Fruit fly (Drosophila melanogaster): Measurements from ENCODE around the gene Tgi.
A peak's percentile ranks its signal among the peaks of the same experiment; 100 is the strongest.

The Tgi gene

DNA sequence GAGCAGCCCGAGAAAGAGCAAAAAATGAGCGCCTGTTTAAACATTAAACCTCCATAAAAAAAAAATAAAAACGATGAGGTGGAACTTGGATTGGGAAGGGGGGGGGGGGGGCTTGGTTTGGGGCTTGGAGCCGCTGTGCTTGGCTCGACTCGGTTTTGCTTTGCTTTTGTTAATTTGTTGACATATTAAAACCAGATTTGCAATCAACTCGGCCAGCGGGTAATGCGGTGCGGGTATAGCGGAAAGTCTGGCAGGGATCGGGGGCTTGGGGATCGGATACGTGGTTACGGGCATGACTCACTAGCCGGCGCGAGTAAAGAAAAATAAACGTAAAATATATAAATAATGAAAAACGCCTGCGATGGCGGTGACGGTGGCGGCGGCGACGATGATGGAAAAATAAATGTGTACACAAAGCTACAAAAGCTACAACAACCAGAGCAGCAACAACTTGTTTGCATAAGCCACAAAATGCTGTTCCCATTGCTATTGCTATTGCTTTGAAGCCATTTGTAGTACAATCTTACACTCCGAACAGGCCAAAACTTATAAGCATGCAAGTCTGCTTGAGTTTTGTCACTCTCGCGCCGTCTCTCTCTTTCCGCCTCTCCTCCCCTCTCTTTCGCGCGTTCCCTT, 11.2 kb downstream of the Tgi start (continued):
- TF ChIP-seq CG13624 (GFP tag; optimal IDR thresholded peaks at IDR 0.05) (no peak), kay (GFP tag; optimal IDR thresholded peaks at IDR 0.05) (peak; percentile 30), chm (GFP tag; IDR thresholded peaks at IDR 0.05) (no peak), gce (GFP tag; IDR thresholded peaks at IDR 0.05) (0 out of 3 replicates have a peak, but pooled peaks have one; percentile 22), HHEX (GFP tag; optimal IDR thresholded peaks at IDR 0.05) (peak; percentile 20), Awh (GFP tag; IDR thresholded peaks at IDR 0.05) (0 out of 2 replicates have a peak, but pooled peaks have one; percentile 6), Trl (optimal IDR thresholded peaks at IDR 0.05) (peak in 1 of 2 experiments; percentile 23), Trl (GFP tag; optimal IDR thresholded peaks at IDR 0.05) (no peak), tna (GFP tag; IDR thresholded peaks at IDR 0.05; ENCODE audit: partially characterized antibody) (no peak), Dbx (GFP tag; IDR thresholded peaks at IDR 0.05) (no peak), chinmo (GFP tag; IDR thresholded peaks at IDR 0.05; ENCODE audit: partially characterized antibody) (0 out of 4 replicates have a peak, but pooled peaks have one; percentile 74), mirr (GFP tag; optimal IDR thresholded peaks at IDR 0.05) (peak; percentile 14), Dad (GFP tag; optimal IDR thresholded peaks at IDR 0.05) (no peak), NfI (GFP tag; optimal IDR thresholded peaks at IDR 0.05) (no peak), sens (GFP tag) (peak; percentile 64), CG16815 (GFP tag; optimal IDR thresholded peaks at IDR 0.05) (no peak), so (GFP tag; IDR thresholded peaks at IDR 0.05) (0 out of 3 replicates have a peak, but pooled peaks have one; percentile 26), dmrt99B (tag; optimal IDR thresholded peaks at IDR 0.05) (peak; percentile 29), CG8290 (GFP tag; optimal IDR thresholded peaks at IDR 0.05) (no peak), CG8290 (tag; optimal IDR thresholded peaks at IDR 0.05) (no peak), ase (GFP tag; IDR thresholded peaks at IDR 0.05) (0 out of 3 replicates have a peak, but pooled peaks have one; percentile 9), CG5953 (GFP tag; IDR thresholded peaks at IDR 0.05) (0 out of 2 replicates have a peak, but pooled peaks have one; percentile 20), CG10431 (GFP tag; optimal IDR thresholded peaks at IDR 0.05) (peak; percentile 13), CG4360 (GFP tag; IDR thresholded peaks at IDR 0.05) (peak; percentile 47; the same call in 1 of the 2 replicates), CG10543 (GFP tag; optimal IDR thresholded peaks at IDR 0.05) (peak; percentile 20)

DNA sequence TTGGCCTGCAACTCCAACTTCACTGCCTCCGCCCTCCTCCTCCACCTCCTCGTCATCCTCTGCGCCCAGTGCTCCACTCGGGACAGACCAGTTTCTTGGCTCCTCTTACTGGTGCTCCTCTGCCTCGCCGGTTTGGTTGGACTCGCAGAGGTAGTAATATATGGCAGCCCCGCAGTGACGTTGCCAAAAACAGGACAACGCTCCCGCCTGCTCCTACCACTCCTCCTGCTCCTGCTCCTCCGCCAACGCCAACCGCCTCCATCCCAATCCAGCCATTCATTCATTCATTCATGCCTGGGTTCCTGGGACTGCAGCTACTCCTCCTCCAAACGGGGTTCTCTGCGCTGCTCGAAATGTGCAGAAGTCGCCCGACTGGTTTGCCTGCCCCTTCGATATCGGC, 12.9 kb downstream of the Tgi start:
- TF ChIP-seq CG1832 (GFP tag; optimal IDR thresholded peaks at IDR 0.05) = no peak
- TF ChIP-seq sens (GFP tag) = peak; percentile 22
- no peak for TF ChIP-seq Optix (GFP tag; IDR thresholded peaks at IDR 0.05)

DNA sequence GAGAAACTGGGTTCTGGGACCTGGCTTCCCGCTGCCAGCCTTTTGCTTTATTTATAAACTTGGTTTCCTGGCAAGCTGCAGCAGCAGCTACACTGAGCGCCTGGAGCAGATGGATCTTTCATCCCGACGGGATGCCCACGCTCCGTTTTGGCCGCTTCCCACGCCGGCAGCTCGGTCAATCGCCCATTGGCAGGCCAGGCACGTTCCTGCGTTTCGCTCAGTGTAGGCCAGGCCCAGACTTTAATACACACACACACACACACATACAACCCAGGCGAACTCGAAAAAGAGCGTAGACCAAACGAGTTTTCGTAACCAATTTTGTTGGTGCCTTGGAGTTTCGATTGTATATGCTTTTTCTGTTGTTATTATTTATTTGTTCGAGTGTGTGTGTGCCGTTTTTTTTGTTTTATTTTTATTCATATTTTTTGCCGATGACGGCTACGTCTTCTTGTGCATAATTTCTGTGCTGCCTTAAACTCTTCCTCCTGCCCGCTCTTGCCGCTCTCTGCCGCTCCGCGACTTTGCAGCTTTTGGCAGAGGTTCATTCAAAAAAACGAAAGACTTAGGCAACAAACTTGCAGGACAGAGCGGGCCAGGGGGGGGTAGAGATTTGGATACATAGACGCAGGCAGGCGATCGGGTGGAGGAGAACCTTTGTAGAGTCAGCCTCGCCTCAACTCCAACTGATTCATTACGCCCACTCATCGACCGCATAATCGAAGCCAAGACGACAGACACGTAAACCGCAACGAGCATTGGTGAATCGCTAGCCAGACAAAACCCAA, 13.5 kb downstream of the Tgi start:
- peak; percentile 5 for TF ChIP-seq kni (GFP tag; optimal IDR thresholded peaks at IDR 0.05)
- TF ChIP-seq prd (optimal IDR thresholded peaks at IDR 0.05) = no peak
- TF ChIP-seq prd (GFP tag; IDR thresholded peaks at IDR 0.05) = no peak
- peak; percentile 66 for TF ChIP-seq Med (GFP tag)
- TF ChIP-seq CG5953 (GFP tag; IDR thresholded peaks at IDR 0.05) = no peak
- TF ChIP-seq row (GFP tag; IDR thresholded peaks at IDR 0.05) = 0 out of 3 replicates have a peak, but pooled peaks have one; percentile 7
- no peak for TF ChIP-seq Dfd (GFP tag; optimal IDR thresholded peaks at IDR 0.05)
- no peak for TF ChIP-seq CG7987 (GFP tag; optimal IDR thresholded peaks at IDR 0.05)
- no peak for TF ChIP-seq CG4820 (GFP tag; optimal IDR thresholded peaks at IDR 0.05)
- peak; percentile 45 for TF ChIP-seq crol (GFP tag; IDR thresholded peaks at IDR 0.05)
- 0 out of 2 replicates have a peak, but pooled peaks have one; percentile 35 for TF ChIP-seq slbo (GFP tag; IDR thresholded peaks at IDR 0.05)
- TF ChIP-seq Drgx (GFP tag; IDR thresholded peaks at IDR 0.05) = peak; percentile 84
- TF ChIP-seq Gsc (GFP tag; IDR thresholded peaks at IDR 0.05) = no peak
- no peak for TF ChIP-seq CG17568 (GFP tag; optimal IDR thresholded peaks at IDR 0.05)
- TF ChIP-seq CG32532 (GFP tag; IDR thresholded peaks at IDR 0.05) = 0 out of 2 replicates have a peak, but pooled peaks have one; percentile 22
- TF ChIP-seq CG10209 (GFP tag; optimal IDR thresholded peaks at IDR 0.05) = no peak
- TF ChIP-seq Hsf (GFP tag; optimal IDR thresholded peaks at IDR 0.05) = no peak
- TF ChIP-seq Side (GFP tag; optimal IDR thresholded peaks at IDR 0.05) = no peak
- no peak for TF ChIP-seq gsb-n (tag; optimal IDR thresholded peaks at IDR 0.05)
- TF ChIP-seq dm (GFP tag; optimal IDR thresholded peaks at IDR 0.05) = no peak
- peak; percentile 60; the same call in 1 of the 4 replicates for TF ChIP-seq chinmo (GFP tag; IDR thresholded peaks at IDR 0.05; ENCODE audit: partially characterized antibody)
- TF ChIP-seq CG1024 (GFP tag; IDR thresholded peaks at IDR 0.05) = no peak
- no peak for TF ChIP-seq CG10543 (GFP tag; optimal IDR thresholded peaks at IDR 0.05)
